Fruit fly (Drosophila melanogaster) whole organism, adult: ENCODE data around the gene GatB.
A peak's percentile ranks its signal among the peaks of the same experiment; 100 is the strongest.

Experiments used
- CG11617 ChIP-seq: fragments of 200-800 bp; sonication (Bioruptor generic); optimal IDR thresholded peaks from 2 replicates; lab custom pipeline; 2017; ENCODE audit warnings: mild to moderate bottlenecking, missing biosample characterization, missing genetic modification reagents, missing genetic modification characterization
- CG12768 ChIP-seq: fragments of 200-800 bp; sonication (Bioruptor generic); optimal IDR thresholded peaks from 2 replicates; lab custom pipeline; 2017; ENCODE audit warnings: missing biosample characterization, missing genetic modification characterization, mild to moderate bottlenecking, moderate library complexity, missing genetic modification reagents
- CG14711 ChIP-seq: fragments of 200-800 bp; sonication (Bioruptor generic); optimal IDR thresholded peaks from 2 replicates; lab custom pipeline; 2018; ENCODE audit warnings: missing biosample characterization, mild to moderate bottlenecking, missing genetic modification characterization, moderate library complexity
- CG1620 ChIP-seq: fragments of 200-800 bp; sonication (Bioruptor generic); optimal IDR thresholded peaks from 2 replicates; lab custom pipeline; 2016; ENCODE audit warnings: missing biosample characterization, missing genetic modification characterization
- CG33017 ChIP-seq: fragments of 200-800 bp; sonication (Bioruptor generic); optimal IDR thresholded peaks from 2 replicates; lab custom pipeline; 2018; ENCODE audit warnings: missing biosample characterization, mild to moderate bottlenecking, missing genetic modification characterization, moderate library complexity
- CG5204 ChIP-seq: fragments of 200-800 bp; sonication (Bioruptor generic); optimal IDR thresholded peaks from 2 replicates; lab custom pipeline; 2016; ENCODE audit warnings: missing biosample characterization, missing genetic modification characterization
- CG7045 ChIP-seq: fragments of 200-800 bp; sonication (Bioruptor generic); optimal IDR thresholded peaks from 2 replicates; lab custom pipeline; 2017; ENCODE audit warnings: missing biosample characterization, mild to moderate bottlenecking, missing genetic modification characterization
- CG7101 ChIP-seq: fragments of 200-800 bp; sonication (Bioruptor generic); optimal IDR thresholded peaks from 2 replicates; lab custom pipeline; 2018; ENCODE audit warnings: missing biosample characterization, mild to moderate bottlenecking, missing genetic modification characterization, moderate library complexity
- Clk ChIP-seq: fragments of 200-800 bp; sonication (Bioruptor generic); optimal IDR thresholded peaks from 2 replicates; lab custom pipeline; 2017; ENCODE audit warnings: missing biosample characterization, missing genetic modification characterization
- Crg-1 ChIP-seq: fragments of 200-800 bp; sonication (Bioruptor generic); optimal IDR thresholded peaks from 2 replicates; lab custom pipeline; 2016; ENCODE audit warnings: missing biosample characterization, missing genetic modification characterization
- Hr96 ChIP-seq: fragments of 200-800 bp; sonication (Bioruptor generic); optimal IDR thresholded peaks from 2 replicates; lab custom pipeline; 2016; ENCODE audit warnings: missing biosample characterization, missing genetic modification characterization
- Mnt ChIP-seq: fragments of 200-800 bp; sonication (Bioruptor generic); optimal IDR thresholded peaks from 2 replicates; lab custom pipeline; 2016; ENCODE audit warnings: missing biosample characterization, mild to moderate bottlenecking, missing genetic modification characterization
- bab1 ChIP-seq: fragments of 200-800 bp; sonication (Bioruptor generic); optimal IDR thresholded peaks from 3 replicates; lab custom pipeline; 2019; ENCODE audit warnings: missing biosample characterization, mild to moderate bottlenecking, missing genetic modification characterization, moderate library complexity
- cic ChIP-seq: fragments of 200-800 bp; sonication (Bioruptor generic); optimal IDR thresholded peaks from 2 replicates; lab custom pipeline; 2017; ENCODE audit warnings: missing biosample characterization, mild to moderate bottlenecking, missing genetic modification characterization, moderate library complexity
- cnc ChIP-seq, 2 experiments: fragments of >200 bp; optimal IDR thresholded peaks; 2 replicates each; lab custom pipeline; 2017
- kay ChIP-seq: fragments of 200-800 bp; sonication (Bioruptor generic); peaks from one replicate; lab custom pipeline; 2016; ENCODE audit warnings: missing biosample characterization, missing genetic modification characterization, borderline replicate concordance
- ovo ChIP-seq: fragments of 200-800 bp; sonication (Bioruptor generic); optimal IDR thresholded peaks from 2 replicates; lab custom pipeline; 2016; ENCODE audit warnings: missing biosample characterization, missing genetic modification characterization
- pad ChIP-seq: fragments of 200-800 bp; sonication (Bioruptor generic); optimal IDR thresholded peaks from 3 replicates; lab custom pipeline; 2017; ENCODE audit warnings: missing biosample characterization, missing genetic modification characterization, mild to moderate bottlenecking, moderate library complexity, missing genetic modification reagents
- tj ChIP-seq: fragments of 200-800 bp; sonication (Bioruptor generic); optimal IDR thresholded peaks from 3 replicates; lab custom pipeline; 2017; ENCODE audit warnings: missing biosample characterization, mild to moderate bottlenecking, missing genetic modification characterization, moderate library complexity
- toe ChIP-seq: fragments of 200-800 bp; sonication (Bioruptor generic); optimal IDR thresholded peaks from 2 replicates; lab custom pipeline; 2016; ENCODE audit warnings: missing biosample characterization, missing genetic modification characterization

The GatB gene

DNA sequence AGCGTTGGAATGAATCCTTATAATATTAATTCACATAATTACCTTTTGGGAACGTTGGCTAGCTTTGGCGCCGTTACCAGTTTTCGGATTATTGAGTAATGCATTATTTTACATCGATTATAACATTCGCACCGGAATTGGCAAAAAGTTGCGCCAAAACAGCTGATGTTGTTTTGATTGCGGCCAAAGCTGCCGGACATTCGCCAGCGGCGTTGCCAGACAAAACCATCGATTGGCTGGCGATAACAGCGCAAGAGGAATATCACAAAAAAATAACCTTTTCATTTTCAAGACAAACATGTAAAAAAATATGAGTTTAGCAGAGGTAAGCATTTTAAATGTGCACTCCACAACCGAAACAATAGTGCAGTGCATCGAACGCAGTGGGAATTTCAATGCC is at the start of gene GatB, which contains the start of gene Tsc1:
GatB (minus strand) TSS at position 176 of the 400 bp plus-strand sequence.
Tsc1 (plus strand) TSS at position 228 of the 400 bp plus-strand sequence.
- TF ChIP-seq bab1 (GFP tag; lab: Kevin White, UChicago) (peak; percentile 62), toe (no peak), kay (GFP tag; lab: Kevin White, UChicago) (no peak), cic (GFP tag; lab: Kevin White, UChicago) (peak; percentile 14), CG1620 (GFP tag; lab: Kevin White, UChicago) (no peak), CG7101 (tag; lab: Kevin White, UChicago) (no peak), Crg-1 (GFP tag; lab: Kevin White, UChicago) (no peak), CG7045 (GFP tag; lab: Kevin White, UChicago) (no peak), tj (peak; percentile 21), CG33017 (tag; lab: Kevin White, UChicago) (no peak)

DNA sequence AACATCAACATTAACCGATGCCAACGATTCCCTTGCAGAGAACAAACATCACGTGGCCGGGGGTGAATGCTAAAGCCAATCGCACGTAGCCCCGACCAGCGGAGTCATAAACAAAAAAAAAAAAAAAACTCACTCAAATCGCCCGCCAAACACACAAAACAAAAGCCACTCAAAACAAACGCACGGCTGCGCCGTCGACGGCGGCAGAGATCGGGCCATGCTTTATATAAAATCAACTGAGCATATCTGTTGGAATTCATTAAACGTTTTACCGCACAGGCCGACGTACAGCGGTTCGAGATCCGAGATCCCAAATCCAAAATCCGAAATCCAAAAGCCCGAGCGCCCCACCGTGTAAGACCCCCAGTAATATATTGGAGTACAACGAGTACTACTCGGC is 42.3 kb upstream of the GatB start, which contains the start of gene CG13606:
CG13606 (plus strand) TSS at position 250 of the 400 bp plus-strand sequence.
- TF ChIP-seq toe (no peak), CG12768 (GFP tag; lab: Kevin White, UChicago) (no peak), pad (GFP tag; lab: Kevin White, UChicago) (no peak), cic (GFP tag; lab: Kevin White, UChicago) (no peak), cnc (optimal IDR thresholded peaks at IDR 0.05; lab: Kevin White, UChicago) (no peak), tj (no peak), CG33017 (tag; lab: Kevin White, UChicago) (no peak), CG1620 (GFP tag; lab: Kevin White, UChicago) (no peak), CG7101 (tag; lab: Kevin White, UChicago) (no peak), CG5204 (GFP tag; lab: Kevin White, UChicago) (no peak), kay (GFP tag; lab: Kevin White, UChicago) (no peak), ovo (GFP tag; lab: Kevin White, UChicago) (no peak), bab1 (GFP tag; lab: Kevin White, UChicago) (no peak), CG11617 (GFP tag; lab: Kevin White, UChicago) (no peak), Mnt (GFP tag; lab: Kevin White, UChicago) (no peak), Clk (GFP tag; lab: Kevin White, UChicago) (no peak), Crg-1 (GFP tag; lab: Kevin White, UChicago) (no peak), CG7045 (GFP tag; lab: Kevin White, UChicago) (no peak), CG14711 (tag; lab: Kevin White, UChicago) (no peak), Hr96 (no peak)

DNA sequence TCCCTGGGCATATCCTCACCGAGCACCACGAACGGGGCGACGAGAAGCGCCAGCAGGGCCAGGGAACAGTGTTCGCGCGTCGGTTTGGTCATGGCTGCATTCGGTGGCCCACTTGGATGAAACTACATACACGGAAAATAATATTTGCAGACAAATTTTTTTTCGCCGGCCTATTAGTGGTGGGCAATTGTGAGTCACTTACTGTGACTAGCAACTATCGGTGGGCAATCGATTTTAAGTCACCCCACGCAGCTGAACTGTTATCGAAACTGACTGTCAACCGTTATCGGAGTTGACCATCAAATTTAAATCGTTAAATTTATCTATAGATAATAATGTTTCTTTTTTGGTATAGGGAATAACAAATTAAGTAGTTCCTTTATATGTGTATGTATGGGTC is 39.3 kb upstream of the GatB start, which contains the start of gene CG5510:
CG5510 (minus strand) TSS at position 201 of the 400 bp plus-strand sequence.
- peak; percentile 18 for TF ChIP-seq tj
- TF ChIP-seq Mnt (GFP tag; lab: Kevin White, UChicago), result peak; percentile 40
- TF ChIP-seq CG33017 (tag; lab: Kevin White, UChicago), result no peak
- no peak for TF ChIP-seq CG7045 (GFP tag; lab: Kevin White, UChicago)
- TF ChIP-seq cic (GFP tag; lab: Kevin White, UChicago), result peak; percentile 16
- no peak for TF ChIP-seq toe
- TF ChIP-seq bab1 (GFP tag; lab: Kevin White, UChicago), result peak; percentile 79
- peak in 1 of 2 experiments; percentile 34 for TF ChIP-seq cnc (optimal IDR thresholded peaks at IDR 0.05; lab: Kevin White, UChicago)
- peak; percentile 2 for TF ChIP-seq pad (GFP tag; lab: Kevin White, UChicago)
- TF ChIP-seq CG14711 (tag; lab: Kevin White, UChicago), result peak; percentile 50
- TF ChIP-seq Crg-1 (GFP tag; lab: Kevin White, UChicago), result peak; percentile 33
- no peak for TF ChIP-seq ovo (GFP tag; lab: Kevin White, UChicago)
- TF ChIP-seq CG1620 (GFP tag; lab: Kevin White, UChicago), result peak; percentile 43
- peak; percentile 27 for TF ChIP-seq CG11617 (GFP tag; lab: Kevin White, UChicago)
- TF ChIP-seq CG7101 (tag; lab: Kevin White, UChicago), result peak; percentile 28
- TF ChIP-seq CG5204 (GFP tag; lab: Kevin White, UChicago), result no peak
- no peak for TF ChIP-seq CG12768 (GFP tag; lab: Kevin White, UChicago)

DNA sequence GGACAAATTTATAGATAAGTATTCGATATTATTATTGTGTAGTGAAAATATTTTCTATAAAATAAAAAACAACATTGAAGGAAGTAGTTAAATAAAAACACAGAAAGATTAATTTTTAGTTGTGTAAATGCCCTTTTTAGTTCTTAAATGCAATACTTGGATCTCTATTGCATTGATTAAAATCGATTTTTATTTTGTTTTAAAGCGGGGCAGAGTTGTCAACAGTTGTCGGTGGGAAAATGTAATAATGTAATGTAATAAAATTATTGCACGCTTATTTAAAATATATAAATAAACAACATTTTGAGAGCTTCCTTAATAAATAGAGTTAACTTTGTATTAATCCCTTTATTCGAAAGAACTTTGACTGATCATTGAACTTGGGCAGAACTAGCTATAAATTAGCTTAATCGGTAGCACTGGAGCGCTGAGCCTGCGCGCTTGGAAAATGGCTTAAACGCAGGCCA is 33.5 kb upstream of the GatB start, which contains the start of gene Apc2:
Apc2 (plus strand) TSS at position 411 of the 467 bp plus-strand sequence.
- peak; percentile 50 for TF ChIP-seq bab1 (GFP tag; lab: Kevin White, UChicago)
- TF ChIP-seq CG5204 (GFP tag; lab: Kevin White, UChicago), result no peak
- TF ChIP-seq toe, result no peak
- TF ChIP-seq Mnt (GFP tag; lab: Kevin White, UChicago), result no peak
- TF ChIP-seq CG11617 (GFP tag; lab: Kevin White, UChicago), result peak; percentile 81
- peak; percentile 37 for TF ChIP-seq ovo (GFP tag; lab: Kevin White, UChicago)
- peak; percentile 43 for TF ChIP-seq CG7045 (GFP tag; lab: Kevin White, UChicago)
- peak; percentile 91 for TF ChIP-seq CG14711 (tag; lab: Kevin White, UChicago)
- TF ChIP-seq Clk (GFP tag; lab: Kevin White, UChicago), result no peak
- TF ChIP-seq Hr96, result no peak
- peak; percentile 26 for TF ChIP-seq CG1620 (GFP tag; lab: Kevin White, UChicago)
- TF ChIP-seq pad (GFP tag; lab: Kevin White, UChicago), result peak; percentile 36
- TF ChIP-seq tj, result peak; percentile 48
- peak; percentile 46 for TF ChIP-seq CG12768 (GFP tag; lab: Kevin White, UChicago)
- peak; percentile 12 for TF ChIP-seq cic (GFP tag; lab: Kevin White, UChicago)
- TF ChIP-seq Crg-1 (GFP tag; lab: Kevin White, UChicago), result peak; percentile 32
- peak; percentile 66 for TF ChIP-seq CG7101 (tag; lab: Kevin White, UChicago)
- peak; percentile 20 for TF ChIP-seq CG33017 (tag; lab: Kevin White, UChicago)
- no peak for TF ChIP-seq cnc (optimal IDR thresholded peaks at IDR 0.05; lab: Kevin White, UChicago)
- no peak for TF ChIP-seq kay (GFP tag; lab: Kevin White, UChicago)
